Fruit fly (Drosophila melanogaster): ENCODE measurements around the gene CG9948.

The CG9948 gene

DNA sequence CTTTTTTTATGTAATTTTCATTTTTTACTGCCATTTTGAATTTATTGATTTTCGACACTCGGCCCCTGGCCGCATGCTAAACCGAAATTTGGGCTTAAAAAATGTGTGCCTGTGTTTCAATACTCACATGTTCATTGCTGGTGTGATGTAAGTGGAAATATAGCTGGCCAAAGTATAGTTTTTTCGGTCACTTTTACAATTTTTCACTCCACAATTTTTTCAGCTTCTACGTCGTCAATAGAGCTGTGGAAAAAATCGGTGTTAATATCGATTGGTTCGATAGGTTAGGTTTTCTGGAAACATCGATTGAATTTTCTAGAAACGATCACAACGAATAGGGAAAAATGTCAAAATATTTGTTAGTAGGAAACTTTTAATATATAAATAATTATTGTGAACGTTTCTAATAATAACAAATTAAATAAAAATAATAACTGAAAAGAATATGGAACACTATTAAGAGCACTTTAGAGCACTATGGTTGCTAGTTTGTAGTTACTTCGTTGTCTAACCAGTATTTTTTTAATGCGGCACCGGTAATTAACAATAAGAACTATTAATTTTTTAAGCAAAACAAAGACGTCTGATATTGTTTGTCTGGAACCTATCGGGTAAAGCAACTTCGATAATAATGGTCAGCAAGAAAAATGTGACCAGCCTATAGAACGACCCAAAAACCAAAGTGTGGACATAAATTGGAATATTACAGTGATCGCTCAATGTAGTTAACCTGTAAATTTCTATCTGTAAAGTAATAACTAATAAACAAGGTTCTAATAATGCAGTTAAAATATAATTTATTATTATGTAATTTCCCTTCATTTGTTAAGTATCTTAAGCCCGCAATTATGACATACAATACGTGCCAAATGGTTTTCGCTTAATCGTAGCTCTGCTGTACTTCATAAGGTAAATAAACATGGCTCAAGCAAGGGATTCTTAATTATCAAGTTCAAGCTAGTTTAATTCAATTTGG, at the start of gene CG9948, which contains the start of gene CG10077:
CG9948 (plus strand) TSS at position 738 of the 976 bp plus-strand sequence.
CG10077 (minus strand) TSS at position 651 of the 976 bp plus-strand sequence.
- TF ChIP-seq Rel (GFP tag; optimal IDR thresholded peaks at IDR 0.05) (no peak), Rel (tag; optimal IDR thresholded peaks at IDR 0.05) (peak; percentile 76), sage (GFP tag; optimal IDR thresholded peaks at IDR 0.05) (peak; percentile 90), rgr (GFP tag; optimal IDR thresholded peaks at IDR 0.05) (peak; percentile 92), foxo (GFP tag; optimal IDR thresholded peaks at IDR 0.05) (peak in 1 of 2 experiments; percentile 93), brk (GFP tag; optimal IDR thresholded peaks at IDR 0.05) (peak; percentile 90), CG9705 (GFP tag; optimal IDR thresholded peaks at IDR 0.05) (peak; percentile 88), Abd-B (GFP tag; optimal IDR thresholded peaks at IDR 0.05) (no peak), fru (GFP tag; optimal IDR thresholded peaks at IDR 0.05) (peak; percentile 86), psq (GFP tag; optimal IDR thresholded peaks at IDR 0.05) (peak; percentile 83), Hnf4 (GFP tag; optimal IDR thresholded peaks at IDR 0.05) (peak; percentile 85), ey (GFP tag; optimal IDR thresholded peaks at IDR 0.05) (peak; percentile 87), dmrt93B (GFP tag; optimal IDR thresholded peaks at IDR 0.05) (peak; percentile 84), br (GFP tag; optimal IDR thresholded peaks at IDR 0.05) (peak; percentile 82), woc (GFP tag; optimal IDR thresholded peaks at IDR 0.05) (peak; percentile 85), h (GFP tag; optimal IDR thresholded peaks at IDR 0.05) (peak; percentile 90), N (GFP tag; optimal IDR thresholded peaks at IDR 0.05) (no peak), Sp1 (GFP tag; optimal IDR thresholded peaks at IDR 0.05) (peak; percentile 91), Hr83 (GFP tag; optimal IDR thresholded peaks at IDR 0.05; ENCODE audit: poor library complexity, severe bottlenecking) (no peak), GATAd (GFP tag; optimal IDR thresholded peaks at IDR 0.05) (no peak), sv (GFP tag; optimal IDR thresholded peaks at IDR 0.05) (peak; percentile 80), HLH106 (tag; optimal IDR thresholded peaks at IDR 0.05) (peak; percentile 94), Mio (GFP tag; optimal IDR thresholded peaks at IDR 0.05) (peak; percentile 29), Hr78 (GFP tag; optimal IDR thresholded peaks at IDR 0.05) (no peak), Jra (GFP tag; optimal IDR thresholded peaks at IDR 0.05) (peak; percentile 53), Dif (GFP tag; optimal IDR thresholded peaks at IDR 0.05; ENCODE audit: partially characterized antibody) (no peak), CG32264 (GFP tag; optimal IDR thresholded peaks at IDR 0.05) (peak; percentile 41), OdsH (GFP tag; optimal IDR thresholded peaks at IDR 0.05) (peak; percentile 89), dsf (GFP tag; optimal IDR thresholded peaks at IDR 0.05; ENCODE audit: borderline replicate concordance) (peak; percentile 59), Myc (optimal IDR thresholded peaks at IDR 0.05) (no peak)

DNA sequence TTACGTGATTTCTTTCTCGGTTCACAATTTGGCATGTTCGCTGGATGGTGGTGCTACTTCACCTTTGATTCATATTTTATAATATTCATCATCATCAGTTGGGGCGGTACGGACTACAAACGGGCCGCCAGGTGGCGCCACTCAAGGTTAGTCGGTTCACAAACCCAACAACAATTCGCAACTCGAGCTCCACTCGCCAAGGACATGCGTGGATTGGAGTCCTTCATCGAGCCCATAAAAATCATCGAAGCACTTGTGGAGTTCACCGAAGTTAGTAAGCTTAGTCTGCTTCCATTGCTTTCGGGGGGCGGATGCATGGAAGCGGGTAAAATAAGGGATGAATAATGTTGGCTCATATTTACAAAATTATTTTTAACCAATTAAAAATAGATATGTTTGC, 49.0 kb upstream of the CG9948 start:
- no peak for TF ChIP-seq CrebA (GFP tag; optimal IDR thresholded peaks at IDR 0.05; ENCODE audit: borderline replicate concordance)
- no peak for TF ChIP-seq lola (GFP tag; optimal IDR thresholded peaks at IDR 0.05)
- no peak for TF ChIP-seq woc (GFP tag; optimal IDR thresholded peaks at IDR 0.05)
- TF ChIP-seq dl (GFP tag; optimal IDR thresholded peaks at IDR 0.05; ENCODE audit: insufficient read depth in 1 of 2, partially characterized antibody in 2 of 2): no peak
- TF ChIP-seq jim (GFP tag; optimal IDR thresholded peaks at IDR 0.05): no peak

- TF ChIP-seq Abd-B (GFP tag; optimal IDR thresholded peaks at IDR 0.05): no peak
- no peak for TF ChIP-seq dsf (GFP tag; optimal IDR thresholded peaks at IDR 0.05; ENCODE audit: borderline replicate concordance)
- no peak for TF ChIP-seq Mio (GFP tag; optimal IDR thresholded peaks at IDR 0.05)
- no peak for TF ChIP-seq jim (GFP tag; optimal IDR thresholded peaks at IDR 0.05)
- no peak for TF ChIP-seq brk (GFP tag; optimal IDR thresholded peaks at IDR 0.05)
- no peak for TF ChIP-seq Dif (GFP tag; optimal IDR thresholded peaks at IDR 0.05; ENCODE audit: partially characterized antibody)
- TF ChIP-seq CG32264 (GFP tag; optimal IDR thresholded peaks at IDR 0.05): no peak
- TF ChIP-seq rgr (GFP tag; optimal IDR thresholded peaks at IDR 0.05): no peak
Measured at dm6 chr3L:6911219-6911618, 44.6 kb upstream of the CG9948 start.

Measured in whole organism, wandering third instar larva.